Worm (Caenorhabditis elegans): Measurements from ENCODE around the gene F21C10.1.

ce11 chrV:9108219-9108618 lies 23.9 kb upstream of the F21C10.1 start, which contains the start of gene F21C10.18:
- no peak for TF ChIP-seq mdl-1 (tag; optimal IDR thresholded peaks at IDR 0.05)
- no peak for TF ChIP-seq zag-1 (tag; optimal IDR thresholded peaks at IDR 0.05)
- TF ChIP-seq nhr-76 (tag; optimal IDR thresholded peaks at IDR 0.05) = no peak
- TF ChIP-seq fkh-10 (GFP tag; optimal IDR thresholded peaks at IDR 0.05) = no peak
- no peak for TF ChIP-seq ama-1 (optimal IDR thresholded peaks at IDR 0.05)
- no peak for TF ChIP-seq nhr-25 (tag; optimal IDR thresholded peaks at IDR 0.05)
- TF ChIP-seq nhr-11 (tag; optimal IDR thresholded peaks at IDR 0.05) = no peak
- no peak for TF ChIP-seq lin-15B (tag; optimal IDR thresholded peaks at IDR 0.05)
- TF ChIP-seq jun-1 (tag; optimal IDR thresholded peaks at IDR 0.05) = no peak
- no peak for TF ChIP-seq pha-4 (tag; optimal IDR thresholded peaks at IDR 0.05)
- TF ChIP-seq nhr-237 (tag; optimal IDR thresholded peaks at IDR 0.05) = no peak

Data from whole organism, L3 larva.